Fruit fly (Drosophila melanogaster) whole organism: ENCODE data around the gene CG15021.

ENCODE experiments used
- CG8478 ChIP-seq: fragments of >200 bp; optimal IDR thresholded peaks from 2 replicates; lab custom pipeline; 2018; ENCODE audit warnings: inconsistent platforms
- Dll ChIP-seq: fragments of >200 bp; optimal IDR thresholded peaks from 2 replicates; lab custom pipeline; 2017
- EcR ChIP-seq, 2 experiments: fragments of >200 bp; optimal IDR thresholded peaks; 2 replicates each; lab custom pipeline; 2017; ENCODE audit warnings: missing biosample characterization in 2 of 2, missing genetic modification characterization in 2 of 2, missing genetic modification reagents in 2 of 2
- pan ChIP-seq: fragments of >200 bp; optimal IDR thresholded peaks from 2 replicates; lab custom pipeline; 2017
- psq ChIP-seq: fragments of >200 bp; optimal IDR thresholded peaks from 2 replicates; lab custom pipeline; 2017
- usp ChIP-seq: fragments of >200 bp; optimal IDR thresholded peaks from 2 replicates; lab custom pipeline; 2017; ENCODE audit warnings: missing biosample characterization, missing genetic modification characterization, mixed read lengths

CG15021 gene

dm6 chr3L:4405922-4406321, 30.6 kb upstream of the CG15021 start, which contains the start of gene CG15019:
TSS of gene CG15019 (minus strand) at chr3L:4406059.
- TF ChIP-seq Dll (lab: Kevin White, UChicago) (no peak), psq (lab: Kevin White, UChicago) (no peak), usp (GFP tag; lab: Kevin White, UChicago) (no peak), pan (lab: Kevin White, UChicago) (no peak), EcR (GFP tag; optimal IDR thresholded peaks at IDR 0.05; lab: Kevin White, UChicago) (no peak)

dm6 chr3L:4406653-4407257, 29.8 kb upstream of the CG15021 start, which contains the start of gene TP53INP:
TSS of gene TP53INP (plus strand) at chr3L:4406943.
- TF ChIP-seq Dll (lab: Kevin White, UChicago) (no peak), CG8478 (lab: Kevin White, UChicago) (no peak), pan (lab: Kevin White, UChicago) (no peak), EcR (GFP tag; optimal IDR thresholded peaks at IDR 0.05; lab: Kevin White, UChicago) (no peak), psq (lab: Kevin White, UChicago) (no peak), usp (GFP tag; lab: Kevin White, UChicago) (no peak)

- TF ChIP-seq pan (lab: Kevin White, UChicago), result no peak
- no peak for TF ChIP-seq psq (lab: Kevin White, UChicago)
- no peak for TF ChIP-seq usp (GFP tag; lab: Kevin White, UChicago)
- TF ChIP-seq CG8478 (lab: Kevin White, UChicago), result no peak
- no peak for TF ChIP-seq Dll (lab: Kevin White, UChicago)
- no peak for TF ChIP-seq EcR (GFP tag; optimal IDR thresholded peaks at IDR 0.05; lab: Kevin White, UChicago)
These were observed 28.8 kb upstream of the CG15021 start for dm6 chr3L:4407743-4408142.

- TF ChIP-seq EcR (GFP tag; optimal IDR thresholded peaks at IDR 0.05; lab: Kevin White, UChicago) (no peak), pan (lab: Kevin White, UChicago) (no peak), Dll (lab: Kevin White, UChicago) (no peak), psq (lab: Kevin White, UChicago) (no peak), usp (GFP tag; lab: Kevin White, UChicago) (no peak), CG8478 (lab: Kevin White, UChicago) (no peak)
These were observed 28.0 kb upstream of the CG15021 start for dm6 chr3L:4408313-4409133.

dm6 chr3L:4409134-4409897, 27.2 kb upstream of the CG15021 start:
- TF ChIP-seq CG8478 (lab: Kevin White, UChicago), result no peak
- TF ChIP-seq usp (GFP tag; lab: Kevin White, UChicago), result no peak
- TF ChIP-seq EcR (GFP tag; optimal IDR thresholded peaks at IDR 0.05; lab: Kevin White, UChicago), result no peak
- no peak for TF ChIP-seq psq (lab: Kevin White, UChicago)
- TF ChIP-seq Dll (lab: Kevin White, UChicago), result no peak
- TF ChIP-seq pan (lab: Kevin White, UChicago), result no peak

dm6 chr3L:4409898-4410629, 26.5 kb upstream of the CG15021 start:
- no peak for TF ChIP-seq EcR (GFP tag; optimal IDR thresholded peaks at IDR 0.05; lab: Kevin White, UChicago)
- TF ChIP-seq psq (lab: Kevin White, UChicago), result no peak
- no peak for TF ChIP-seq usp (GFP tag; lab: Kevin White, UChicago)
- TF ChIP-seq CG8478 (lab: Kevin White, UChicago), result no peak
- no peak for TF ChIP-seq pan (lab: Kevin White, UChicago)
- no peak for TF ChIP-seq Dll (lab: Kevin White, UChicago)

- TF ChIP-seq Dll (lab: Kevin White, UChicago) (no peak), CG8478 (lab: Kevin White, UChicago) (no peak), EcR (GFP tag; optimal IDR thresholded peaks at IDR 0.05; lab: Kevin White, UChicago) (no peak)
These were observed 25.3 kb upstream of the CG15021 start for dm6 chr3L:4411025-4411873.

- TF ChIP-seq usp (GFP tag; lab: Kevin White, UChicago) (no peak), EcR (GFP tag; optimal IDR thresholded peaks at IDR 0.05; lab: Kevin White, UChicago) (no peak), CG8478 (lab: Kevin White, UChicago) (no peak), psq (lab: Kevin White, UChicago) (no peak), pan (lab: Kevin White, UChicago) (no peak), Dll (lab: Kevin White, UChicago) (no peak)
These were observed 24.6 kb upstream of the CG15021 start for dm6 chr3L:4411951-4412350.

dm6 chr3L:4412974-4413373, 23.5 kb upstream of the CG15021 start:
- TF ChIP-seq psq (lab: Kevin White, UChicago) (no peak), Dll (lab: Kevin White, UChicago) (no peak), EcR (GFP tag; optimal IDR thresholded peaks at IDR 0.05; lab: Kevin White, UChicago) (no peak), pan (lab: Kevin White, UChicago) (no peak), CG8478 (lab: Kevin White, UChicago) (no peak), usp (GFP tag; lab: Kevin White, UChicago) (no peak)
